Worm (Caenorhabditis elegans) whole organism, young adult: ENCODE measurements around the gene F32D1.3.

Experiments used
- F23B12.7 ChIP-seq: sonication (generic microtip); optimal IDR thresholded peaks from 2 replicates; lab custom pipeline; 2017; ENCODE audit warnings: missing genetic modification characterization, mild to moderate bottlenecking, missing compliant biosample characterization, antibody characterized with exemption, moderate library complexity; ENCODE audit not compliant: insufficient read depth
- F37B4.10 ChIP-seq: fragments of 200-800 bp; sonication (Bioruptor generic); IDR thresholded peaks from 2 replicates; pipeline ENCODE4 v1.3.6; 2022; ENCODE audit warnings: missing genetic modification characterization, missing compliant biosample characterization
- F52B5.7 ChIP-seq: sonication (generic microtip); optimal IDR thresholded peaks from 2 replicates; lab custom pipeline; 2016; ENCODE audit warnings: mild to moderate bottlenecking, missing genetic modification characterization, missing compliant biosample characterization
- F57C9.4 ChIP-seq: sonication (generic microtip); optimal IDR thresholded peaks from 2 replicates; lab custom pipeline; 2017; ENCODE audit warnings: mild to moderate bottlenecking, missing genetic modification characterization, missing compliant biosample characterization
- ceh-79 ChIP-seq: sonication (generic microtip); optimal IDR thresholded peaks from 2 replicates; lab custom pipeline; 2017; ENCODE audit warnings: mild to moderate bottlenecking, missing genetic modification characterization, missing compliant biosample characterization
- unc-130 ChIP-seq: sonication (generic microtip); optimal IDR thresholded peaks from 2 replicates; lab custom pipeline; 2016; ENCODE audit warnings: missing genetic modification reagents, missing genetic modification characterization, missing compliant biosample characterization
- ztf-3 ChIP-seq: fragments of 200-800 bp; sonication (Bioruptor generic); optimal IDR thresholded peaks from 2 replicates; lab custom pipeline; 2018; ENCODE audit warnings: mild to moderate bottlenecking, missing genetic modification characterization, missing compliant biosample characterization

DNA sequence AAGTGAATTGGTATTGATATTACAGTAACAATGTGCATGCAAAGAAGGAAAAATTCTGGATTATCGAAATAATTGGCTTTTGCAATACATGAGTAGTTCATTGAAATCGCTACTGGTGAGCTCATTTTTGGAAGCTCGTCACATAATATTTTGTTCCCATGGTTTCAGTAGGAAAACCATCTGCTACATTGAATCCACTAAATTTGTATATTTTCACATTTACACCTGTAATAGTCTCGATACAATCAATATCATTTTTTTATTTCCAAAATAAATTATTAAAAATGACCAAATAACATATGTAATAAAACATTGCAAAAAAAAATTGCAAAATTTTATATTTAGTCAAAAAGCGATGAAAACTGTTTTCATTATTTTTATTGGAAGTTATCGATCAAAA, 46.3 kb downstream of the F32D1.3 start, which contains the start of gene srh-192:
- TF ChIP-seq ztf-3: no peak
- no peak for TF ChIP-seq F37B4.10 (GFP tag; lab: Robert Waterston, UW)
- TF ChIP-seq ceh-79 (tag; lab: Kevin White, UChicago): no peak
- no peak for TF ChIP-seq F23B12.7 (tag; lab: Kevin White, UChicago)
- no peak for TF ChIP-seq F52B5.7 (tag; lab: Kevin White, UChicago)
- TF ChIP-seq F57C9.4 (tag; lab: Kevin White, UChicago): no peak
- TF ChIP-seq unc-130 (GFP tag; lab: Kevin White, UChicago): no peak
